Worm (Caenorhabditis elegans) whole organism, young adult: Measurements from ENCODE around the gene F32D8.1.

Experiments
- B0019.2 ChIP-seq: fragments of 200-800 bp; sonication (Bioruptor generic); conservative IDR thresholded peaks from 2 replicates; pipeline ENCODE4 v1.3.6; 2022; ENCODE audit warnings: missing genetic modification reagents, missing genetic modification characterization, missing compliant biosample characterization
- F57A8.1 ChIP-seq: fragments of 200-800 bp; sonication (Bioruptor generic); optimal IDR thresholded peaks from 2 replicates; lab custom pipeline; 2018; ENCODE audit warnings: mild to moderate bottlenecking, missing genetic modification characterization, moderate library complexity, missing compliant biosample characterization
- F57C9.4 ChIP-seq: sonication (generic microtip); optimal IDR thresholded peaks from 2 replicates; lab custom pipeline; 2017; ENCODE audit warnings: mild to moderate bottlenecking, missing genetic modification characterization, missing compliant biosample characterization
- K11D2.4 ChIP-seq: fragments of 200-800 bp; sonication (Bioruptor generic); IDR thresholded peaks from 2 replicates; pipeline ENCODE4 v1.3.6; 2022; ENCODE audit warnings: missing genetic modification reagents, missing genetic modification characterization, missing compliant biosample characterization
- T07F8.4 ChIP-seq: sonication (generic microtip); optimal IDR thresholded peaks from 2 replicates; lab custom pipeline; 2016; ENCODE audit warnings: mild to moderate bottlenecking, missing genetic modification characterization, moderate library complexity, missing compliant biosample characterization
- Y53G8AR.9 ChIP-seq: fragments of 200-800 bp; sonication (Bioruptor generic); conservative IDR thresholded peaks from 2 replicates; pipeline ENCODE4 v1.3.6; 2022; ENCODE audit warnings: missing genetic modification reagents, missing genetic modification characterization, missing compliant biosample characterization
- Y56A3A.18 ChIP-seq: fragments of 200-800 bp; sonication (Bioruptor generic); IDR thresholded peaks from 2 replicates; pipeline ENCODE4 v1.3.6; 2022; ENCODE audit warnings: missing genetic modification reagents, missing genetic modification characterization, missing compliant biosample characterization
- Y67H2A.10 ChIP-seq: fragments of 200-800 bp; sonication (Bioruptor generic); conservative IDR thresholded peaks from 2 replicates; pipeline ENCODE4 v1.3.6; 2022; ENCODE audit warnings: missing genetic modification reagents, missing genetic modification characterization, missing compliant biosample characterization
- Y79H2A.3 ChIP-seq: fragments of 200-800 bp; sonication (Bioruptor generic); conservative IDR thresholded peaks from 2 replicates; pipeline ENCODE4 v1.3.6; 2022; ENCODE audit warnings: missing genetic modification reagents, missing genetic modification characterization, missing compliant biosample characterization
- Y95B8A.8 ChIP-seq: fragments of 200-800 bp; sonication (Bioruptor generic); IDR thresholded peaks from 2 replicates; pipeline ENCODE4 v1.3.6; 2022; ENCODE audit warnings: missing genetic modification reagents, missing genetic modification characterization, missing compliant biosample characterization
- ZK185.1 ChIP-seq: sonication (generic microtip); optimal IDR thresholded peaks from 2 replicates; lab custom pipeline; 2016; ENCODE audit warnings: mild to moderate bottlenecking, missing genetic modification characterization, missing compliant biosample characterization; ENCODE audit not compliant: poor library complexity, severe bottlenecking
- akir-1 ChIP-seq: fragments of 200-800 bp; sonication (Bioruptor generic); optimal IDR thresholded peaks from 2 replicates; lab custom pipeline; 2018; ENCODE audit warnings: mild to moderate bottlenecking, missing genetic modification characterization, moderate library complexity, missing compliant biosample characterization
- aptf-3 ChIP-seq: fragments of 200-800 bp; sonication (Bioruptor generic); IDR thresholded peaks from 2 replicates; pipeline ENCODE4 v1.3.6; 2022; ENCODE audit warnings: missing genetic modification characterization, missing compliant biosample characterization
- atf-7 ChIP-seq: sonication (generic microtip); optimal IDR thresholded peaks from 2 replicates; lab custom pipeline; 2017; ENCODE audit warnings: mild to moderate bottlenecking, missing genetic modification characterization, missing compliant biosample characterization
- cebp-1 ChIP-seq, 2 experiments: fragments of 200-800 bp in 1 of 2; sonication (Bioruptor generic) in 1 of 2; sonication (generic microtip) in 1 of 2; IDR thresholded peaks in 1 of 2; optimal IDR thresholded peaks in 1 of 2; 2 replicates each; pipeline versions ENCODE4 v1.3.6 to Lab custom; 2017 to 2022; ENCODE audit warnings: missing compliant biosample characterization in 2 of 2, missing genetic modification characterization in 2 of 2, mild to moderate bottlenecking in 1 of 2, missing genetic modification reagents in 1 of 2, moderate library complexity in 1 of 2
- ceh-40 ChIP-seq: fragments of 200-800 bp; sonication (Bioruptor generic); IDR thresholded peaks from 2 replicates; pipeline ENCODE4 v1.3.6; 2022; ENCODE audit warnings: missing genetic modification characterization, missing compliant biosample characterization
- chd-7 ChIP-seq: sonication (generic microtip); optimal IDR thresholded peaks from 2 replicates; lab custom pipeline; 2016; ENCODE audit warnings: mild to moderate bottlenecking, missing genetic modification characterization, moderate library complexity, missing compliant biosample characterization
- die-1 ChIP-seq: sonication (generic microtip); optimal IDR thresholded peaks from 2 replicates; lab custom pipeline; 2016; ENCODE audit warnings: missing genotype, mild to moderate bottlenecking, missing genetic modification characterization, missing compliant biosample characterization
- dox-1 ChIP-seq: fragments of 200-800 bp; sonication (Bioruptor generic); IDR thresholded peaks from 2 replicates; pipeline ENCODE4 v1.3.6; 2022; ENCODE audit warnings: missing genetic modification reagents, missing genetic modification characterization, missing compliant biosample characterization
- dpff-1 ChIP-seq: sonication (generic microtip); optimal IDR thresholded peaks from 2 replicates; lab custom pipeline; 2017; ENCODE audit warnings: mild to moderate bottlenecking, missing genetic modification characterization, missing compliant biosample characterization
- egl-44 ChIP-seq: fragments of 200-800 bp; sonication (Bioruptor generic); IDR thresholded peaks from 2 replicates; pipeline ENCODE4 v1.3.6; 2022; ENCODE audit warnings: missing genetic modification reagents, missing genetic modification characterization, missing compliant biosample characterization
- egrh-3 ChIP-seq: fragments of 200-800 bp; sonication (Bioruptor generic); IDR thresholded peaks from 2 replicates; pipeline ENCODE4 v1.3.6; 2022; ENCODE audit warnings: missing genetic modification reagents, missing genetic modification characterization, missing compliant biosample characterization
- ekl-4 ChIP-seq: fragments of 200-800 bp; sonication (Bioruptor generic); IDR thresholded peaks from 2 replicates; pipeline ENCODE4 v1.3.6; 2022; ENCODE audit warnings: missing genetic modification reagents, missing genetic modification characterization, missing compliant biosample characterization
- hlh-26 ChIP-seq: fragments of 200-800 bp; sonication (Bioruptor generic); conservative IDR thresholded peaks from 2 replicates; pipeline ENCODE4 v1.3.6; 2022; ENCODE audit warnings: missing genetic modification reagents, missing genetic modification characterization, missing compliant biosample characterization
- hsf-1 ChIP-seq: fragments of 200-800 bp; sonication (Bioruptor generic); IDR thresholded peaks from 2 replicates; pipeline ENCODE4 v1.3.6; 2022; ENCODE audit warnings: missing genetic modification reagents, missing genetic modification characterization, missing compliant biosample characterization
- lag-1 ChIP-seq: fragments of 200-800 bp; sonication (Bioruptor generic); IDR thresholded peaks from 2 replicates; pipeline ENCODE4 v1.3.6; 2022; ENCODE audit warnings: missing genetic modification reagents, missing genetic modification characterization, missing compliant biosample characterization
- lin-26 ChIP-seq: fragments of 200-800 bp; sonication (Bioruptor generic); IDR thresholded peaks from 2 replicates; pipeline ENCODE4 v1.3.6; 2022; ENCODE audit warnings: missing genetic modification reagents, missing genetic modification characterization, missing compliant biosample characterization
- lin-54 ChIP-seq: fragments of 200-800 bp; sonication (Bioruptor generic); optimal IDR thresholded peaks from 2 replicates; lab custom pipeline; 2018; ENCODE audit warnings: mild to moderate bottlenecking, missing genetic modification characterization, missing compliant biosample characterization
- lsy-27 ChIP-seq: sonication (generic microtip); optimal IDR thresholded peaks from 2 replicates; lab custom pipeline; 2017; ENCODE audit warnings: missing genetic modification characterization, mild to moderate bottlenecking, missing compliant biosample characterization, antibody characterized with exemption, missing genotype, borderline replicate concordance; ENCODE audit not compliant: insufficient read depth
- madf-10 ChIP-seq: sonication (generic microtip); optimal IDR thresholded peaks from 2 replicates; lab custom pipeline; 2016; ENCODE audit warnings: mild to moderate bottlenecking, missing genetic modification characterization, missing compliant biosample characterization
- madf-3 ChIP-seq: fragments of 200-800 bp; sonication (Bioruptor generic); IDR thresholded peaks from 2 replicates; pipeline ENCODE4 v1.3.6; 2022; ENCODE audit warnings: missing genetic modification reagents, missing genetic modification characterization, missing compliant biosample characterization
- nfya-2 ChIP-seq: fragments of 200-800 bp; sonication (Bioruptor generic); IDR thresholded peaks from 2 replicates; pipeline ENCODE4 v1.3.6; 2022; ENCODE audit warnings: missing genetic modification reagents, missing genetic modification characterization, missing compliant biosample characterization
- nhr-120 ChIP-seq: fragments of 200-800 bp; sonication (Bioruptor generic); IDR thresholded peaks from 2 replicates; pipeline ENCODE4 v1.3.6; 2022; ENCODE audit warnings: missing genetic modification characterization, missing compliant biosample characterization
- nhr-179 ChIP-seq: sonication (generic microtip); optimal IDR thresholded peaks from 2 replicates; lab custom pipeline; 2016; ENCODE audit warnings: mild to moderate bottlenecking, missing genetic modification characterization, missing compliant biosample characterization
- nhr-80 ChIP-seq: sonication (generic microtip); optimal IDR thresholded peaks from 2 replicates; lab custom pipeline; 2016; ENCODE audit warnings: missing genetic modification characterization, missing compliant biosample characterization
- nhr-90 ChIP-seq: sonication (generic microtip); optimal IDR thresholded peaks from 2 replicates; lab custom pipeline; 2016; ENCODE audit warnings: missing genotype, mild to moderate bottlenecking, missing genetic modification characterization, missing compliant biosample characterization
- snpc-1.1 ChIP-seq: sonication (generic microtip); optimal IDR thresholded peaks from 2 replicates; lab custom pipeline; 2017; ENCODE audit warnings: missing genetic modification characterization, mild to moderate bottlenecking, missing compliant biosample characterization, antibody characterized with exemption, moderate library complexity, missing genotype, missing genetic modification reagents; ENCODE audit not compliant: insufficient read depth
- snpc-4 ChIP-seq, 5 experiments: fragments of 150-350 bp in 1 of 5; sonication (generic microtip) in 4 of 5; optimal IDR thresholded peaks; 2 replicates each; lab custom pipeline; 2014 to 2018; ENCODE audit warnings: missing genetic modification characterization in 5 of 5, missing biosample characterization in 3 of 5, antibody characterized with exemption in 2 of 5, mild to moderate bottlenecking in 2 of 5, missing compliant biosample characterization in 2 of 5, missing genotype in 2 of 5, moderate library complexity in 2 of 5, missing genetic modification reagents in 1 of 5
- somi-1 ChIP-seq: fragments of 200-800 bp; sonication (Bioruptor generic); optimal IDR thresholded peaks from 2 replicates; lab custom pipeline; 2018; ENCODE audit warnings: mild to moderate bottlenecking, missing genetic modification characterization, missing compliant biosample characterization
- sptf-2 ChIP-seq: fragments of 200-800 bp; sonication (Bioruptor generic); optimal IDR thresholded peaks from 2 replicates; lab custom pipeline; 2018; ENCODE audit warnings: mild to moderate bottlenecking, missing genetic modification characterization, missing compliant biosample characterization
- unc-130 ChIP-seq: sonication (generic microtip); optimal IDR thresholded peaks from 2 replicates; lab custom pipeline; 2016; ENCODE audit warnings: missing genetic modification reagents, missing genetic modification characterization, missing compliant biosample characterization
- zfh-2 ChIP-seq: fragments of 200-800 bp; sonication (Bioruptor generic); conservative IDR thresholded peaks from 2 replicates; pipeline ENCODE4 v1.3.6; 2022; ENCODE audit warnings: missing genetic modification reagents, missing genetic modification characterization, missing compliant biosample characterization
- zim-3 ChIP-seq: sonication (generic microtip); optimal IDR thresholded peaks from 2 replicates; lab custom pipeline; 2017; ENCODE audit warnings: mild to moderate bottlenecking, missing genetic modification characterization, moderate library complexity, missing compliant biosample characterization
- ztf-18 ChIP-seq: sonication (generic microtip); optimal IDR thresholded peaks from 2 replicates; lab custom pipeline; 2016; ENCODE audit warnings: missing genotype, mild to moderate bottlenecking, missing genetic modification characterization, missing compliant biosample characterization
- ztf-22 ChIP-seq: fragments of 200-800 bp; sonication (Bioruptor generic); optimal IDR thresholded peaks from 2 replicates; lab custom pipeline; 2018; ENCODE audit warnings: mild to moderate bottlenecking, missing genetic modification characterization, moderate library complexity, missing compliant biosample characterization
- ztf-26 ChIP-seq: sonication (generic microtip); optimal IDR thresholded peaks from 2 replicates; lab custom pipeline; 2017; ENCODE audit warnings: missing genetic modification characterization, missing compliant biosample characterization
- ztf-28 ChIP-seq: fragments of 200-800 bp; sonication (Bioruptor generic); IDR thresholded peaks from 2 replicates; pipeline ENCODE4 v1.3.6; 2022; ENCODE audit warnings: missing genetic modification reagents, missing genetic modification characterization, missing compliant biosample characterization
- ztf-3 ChIP-seq: fragments of 200-800 bp; sonication (Bioruptor generic); optimal IDR thresholded peaks from 2 replicates; lab custom pipeline; 2018; ENCODE audit warnings: mild to moderate bottlenecking, missing genetic modification characterization, missing compliant biosample characterization

Gene F32D8.1

ce11 chrV:10855363-10855762 lies 25.3 kb upstream of the F32D8.1 start (continued):
- TF ChIP-seq B0019.2 (GFP tag; lab: Robert Waterston, UW) (no peak), madf-10 (tag; lab: Kevin White, UChicago) (peak; percentile 26), lin-54 (GFP tag; lab: Kevin White, UChicago) (no peak), nhr-179 (tag; lab: Kevin White, UChicago) (no peak), hsf-1 (GFP tag; lab: Robert Waterston, UW) (no peak), nhr-120 (GFP tag; lab: Robert Waterston, UW) (no peak), hlh-26 (no peak), Y95B8A.8 (GFP tag; lab: Robert Waterston, UW) (0 out of 2 replicates have a peak, but pooled peaks have one; percentile 19), nhr-80 (tag; lab: Kevin White, UChicago) (peak; percentile 100), ceh-40 (GFP tag; lab: Robert Waterston, UW) (no peak), dox-1 (GFP tag; lab: Robert Waterston, UW) (peak; percentile 76), T07F8.4 (no peak), F57C9.4 (tag; lab: Kevin White, UChicago) (no peak), ZK185.1 (no peak), lsy-27 (tag; lab: Kevin White, UChicago) (no peak), somi-1 (no peak), die-1 (tag; lab: Kevin White, UChicago) (no peak), sptf-2 (peak; percentile 11), ztf-26 (tag; lab: Kevin White, UChicago) (no peak), egrh-3 (no peak), dpff-1 (tag; lab: Kevin White, UChicago) (no peak), nfya-2 (GFP tag; lab: Robert Waterston, UW) (no peak), chd-7 (tag; lab: Kevin White, UChicago) (peak; percentile 50), F57A8.1 (GFP tag; lab: Kevin White, UChicago) (no peak), snpc-4 (GFP tag; optimal IDR thresholded peaks at IDR 0.05; lab: Kevin White, UChicago) (no peak), snpc-4 (tag; optimal IDR thresholded peaks at IDR 0.05; lab: Kevin White, UChicago) (no peak), lag-1 (GFP tag; lab: Robert Waterston, UW) (no peak), Y53G8AR.9 (0 out of 2 replicates have a peak, but pooled peaks have one; percentile 48), ztf-22 (peak; percentile 84), atf-7 (tag; lab: Kevin White, UChicago) (peak; percentile 59), snpc-1.1 (no peak), nhr-90 (tag; lab: Kevin White, UChicago) (peak; percentile 62), Y56A3A.18 (no peak), Y79H2A.3 (GFP tag; lab: Robert Waterston, UW) (no peak), ztf-28 (GFP tag; lab: Robert Waterston, UW) (no peak), ekl-4 (no peak; the same call in 1 of the 2 replicates), madf-3 (GFP tag; lab: Robert Waterston, UW) (no peak), Y67H2A.10 (no peak), egl-44 (GFP tag; lab: Robert Waterston, UW) (no peak), cebp-1 (GFP tag; IDR thresholded peaks at IDR 0.05; lab: Robert Waterston, UW) (no peak), cebp-1 (tag; optimal IDR thresholded peaks at IDR 0.05; lab: Kevin White, UChicago) (peak; percentile 40), lin-26 (GFP tag; lab: Robert Waterston, UW) (no peak), akir-1 (GFP tag; lab: Kevin White, UChicago) (no peak), K11D2.4 (GFP tag; lab: Robert Waterston, UW) (no peak), ztf-18 (tag; lab: Kevin White, UChicago) (no peak), zfh-2 (GFP tag; lab: Robert Waterston, UW) (0 out of 2 replicates have a peak, but pooled peaks have one; percentile 18), ztf-3 (GFP tag; lab: Kevin White, UChicago) (no peak), aptf-3 (no peak), zim-3 (tag; lab: Kevin White, UChicago) (no peak), unc-130 (GFP tag; lab: Kevin White, UChicago) (no peak)
